Worm (Caenorhabditis elegans): ENCODE data around the gene srx-18.

ce11 chrV:17749181-17749580, 49.5 kb downstream of the srx-18 start, which contains the start of gene R12G8.1:
- no peak for TF ChIP-seq hlh-30 (tag; optimal IDR thresholded peaks at IDR 0.05; ENCODE audit: insufficient read depth)
- TF ChIP-seq npax-4 (tag; optimal IDR thresholded peaks at IDR 0.05) = no peak
- no peak for TF ChIP-seq C08G9.2 (tag; optimal IDR thresholded peaks at IDR 0.05)
- TF ChIP-seq dmd-4 (tag; optimal IDR thresholded peaks at IDR 0.05; ENCODE audit: borderline replicate concordance) = no peak
- no peak for TF ChIP-seq unc-55 (GFP tag; optimal IDR thresholded peaks at IDR 0.05)
- TF ChIP-seq Y22D7AL.16 (tag; optimal IDR thresholded peaks at IDR 0.05) = no peak
- no peak for TF ChIP-seq che-1 (tag; optimal IDR thresholded peaks at IDR 0.05)
- no peak for TF ChIP-seq pqm-1 (tag; optimal IDR thresholded peaks at IDR 0.05)
- TF ChIP-seq pha-2 (tag; optimal IDR thresholded peaks at IDR 0.05) = no peak
- no peak for TF ChIP-seq fax-1 (tag; optimal IDR thresholded peaks at IDR 0.05)

Measured in whole organism, late embryonic.